Fruit fly (Drosophila melanogaster) S2 (cell line): ENCODE measurements around the gene Polr3H.

Source experiments
- CG8478 ChIP-seq: fragments of >200 bp; optimal IDR thresholded peaks from 2 replicates; lab custom pipeline; 2018
- CTCF ChIP-seq, 2 experiments: fragments of >200 bp; optimal IDR thresholded peaks; 2 replicates each; lab custom pipeline; 2018

DNA sequence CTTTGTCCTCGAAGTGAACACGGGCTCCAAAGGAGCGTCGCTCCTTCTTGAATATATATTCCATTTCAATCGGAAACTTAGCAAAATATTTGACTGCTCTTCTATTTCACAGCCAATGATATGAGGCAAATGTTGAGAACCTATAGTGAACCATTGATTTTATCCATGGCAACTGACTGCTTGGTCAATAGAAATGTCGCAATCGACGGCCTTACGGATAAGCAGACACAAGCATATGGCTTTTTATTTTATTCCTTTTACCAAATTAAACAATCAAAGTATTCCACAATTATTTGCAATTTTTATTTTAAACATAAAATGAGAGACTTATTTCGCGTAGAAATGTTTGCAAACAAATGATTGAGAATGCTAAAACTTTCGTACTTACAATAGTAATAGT is 50.6 kb downstream of the Polr3H start, which contains the start of gene Dnai2:
- TF ChIP-seq CTCF (optimal IDR thresholded peaks at IDR 0.05; lab: Kevin White, UChicago), result no peak
- TF ChIP-seq CG8478 (lab: Kevin White, UChicago), result no peak
